Fruit fly (Drosophila melanogaster) whole organism, embryonic: ENCODE measurements around the gene CG31800.

ENCODE experiments used
- C15 ChIP-seq: fragments of 200-800 bp; sonication (Bioruptor generic); IDR thresholded peaks from 3 replicates; pipeline ENCODE4 v1.3.6; 2022; ENCODE audit warnings: missing biosample characterization, missing genetic modification characterization
- CG10366 ChIP-seq: fragments of 200-800 bp; sonication (Bioruptor generic); IDR thresholded peaks from 2 replicates; pipeline ENCODE4 v1.3.6; 2022; ENCODE audit warnings: missing biosample characterization, missing genetic modification characterization
- CG10462 ChIP-seq: fragments of 200-800 bp; sonication (Bioruptor generic); optimal IDR thresholded peaks from 2 replicates; lab custom pipeline; 2016; ENCODE audit warnings: missing biosample characterization, missing genetic modification characterization
- CG10959 ChIP-seq: fragments of 200-800 bp; sonication (Bioruptor generic); IDR thresholded peaks from 2 replicates; pipeline ENCODE4 v1.3.6; 2022; ENCODE audit warnings: missing biosample characterization, missing genetic modification characterization
- CG12299 ChIP-seq: fragments of 200-800 bp; sonication (Bioruptor generic); optimal IDR thresholded peaks from 2 replicates; lab custom pipeline; 2018; ENCODE audit warnings: missing biosample characterization, mild to moderate bottlenecking, missing genetic modification characterization
- CG13424 ChIP-seq: fragments of 200-800 bp; sonication (Bioruptor generic); optimal IDR thresholded peaks from 2 replicates; lab custom pipeline; 2019; ENCODE audit warnings: missing biosample characterization, mild to moderate bottlenecking, missing genetic modification characterization, moderate library complexity
- CG15073 ChIP-seq: fragments of 200-800 bp; sonication (Bioruptor generic); optimal IDR thresholded peaks from 2 replicates; lab custom pipeline; 2016; ENCODE audit warnings: missing biosample characterization, missing genetic modification characterization
- CG15479 ChIP-seq: fragments of 200-800 bp; sonication (Bioruptor generic); optimal IDR thresholded peaks from 3 replicates; lab custom pipeline; 2019; ENCODE audit warnings: missing biosample characterization, mild to moderate bottlenecking, missing genetic modification characterization, moderate library complexity
- CG1647 ChIP-seq: fragments of 200-800 bp; sonication (Bioruptor generic); optimal IDR thresholded peaks from 3 replicates; lab custom pipeline; 2016; ENCODE audit warnings: missing biosample characterization, missing genetic modification characterization
- CG16813 ChIP-seq: fragments of 200-800 bp; sonication (Bioruptor generic); IDR thresholded peaks from 3 replicates; pipeline ENCODE4 v1.3.6; 2022; ENCODE audit warnings: missing biosample characterization, missing genetic modification characterization; ENCODE audit not compliant: partially characterized antibody
- CG18011 ChIP-seq: fragments of 200-800 bp; sonication (Bioruptor generic); optimal IDR thresholded peaks from 2 replicates; lab custom pipeline; 2017; ENCODE audit warnings: missing biosample characterization, missing genetic modification characterization, mild to moderate bottlenecking, moderate library complexity, missing genotype
- CG18619 ChIP-seq: fragments of 200-800 bp; sonication (Bioruptor generic); optimal IDR thresholded peaks from 3 replicates; lab custom pipeline; 2017; ENCODE audit warnings: missing biosample characterization, mild to moderate bottlenecking, missing genetic modification characterization
- CG2202 ChIP-seq: fragments of 200-800 bp; sonication (Bioruptor generic); optimal IDR thresholded peaks from 2 replicates; lab custom pipeline; 2018; ENCODE audit warnings: missing biosample characterization, mild to moderate bottlenecking, missing genetic modification characterization
- CG7839 ChIP-seq: fragments of 200-800 bp; sonication (Bioruptor generic); optimal IDR thresholded peaks from 3 replicates; lab custom pipeline; 2018; ENCODE audit warnings: missing biosample characterization, mild to moderate bottlenecking, missing genetic modification characterization, moderate library complexity
- CG8478 ChIP-seq: fragments of >200 bp; optimal IDR thresholded peaks from 2 replicates; lab custom pipeline; 2018
- CG9215 ChIP-seq: fragments of 200-800 bp; sonication (Bioruptor generic); IDR thresholded peaks from 2 replicates; pipeline ENCODE4 v1.3.6; 2022; ENCODE audit warnings: missing biosample characterization, missing genetic modification characterization
- CG9932 ChIP-seq: fragments of 200-800 bp; sonication (Bioruptor generic); IDR thresholded peaks from 2 replicates; pipeline ENCODE4 v1.3.6; 2022; ENCODE audit warnings: missing biosample characterization, missing genetic modification characterization
- Dip3 ChIP-seq: fragments of 200-800 bp; sonication (Bioruptor generic); optimal IDR thresholded peaks from 3 replicates; lab custom pipeline; 2016; ENCODE audit warnings: missing biosample characterization, missing genetic modification characterization
- Dll ChIP-seq: fragments of 200-800 bp; sonication (Bioruptor generic); IDR thresholded peaks from 4 replicates; pipeline ENCODE4 v1.3.6; 2022; ENCODE audit warnings: missing biosample characterization, missing genetic modification characterization; ENCODE audit not compliant: partially characterized antibody
- Doc2 ChIP-seq: fragments of 200-800 bp; sonication (Bioruptor generic); IDR thresholded peaks from 2 replicates; pipeline ENCODE4 v1.3.6; 2022; ENCODE audit warnings: missing biosample characterization, missing genetic modification characterization
- Gsc ChIP-seq: fragments of 200-800 bp; sonication (Bioruptor generic); IDR thresholded peaks from 2 replicates; pipeline ENCODE4 v1.3.6; 2022; ENCODE audit warnings: missing biosample characterization, missing genetic modification characterization
- H15 ChIP-seq: fragments of 200-800 bp; sonication (Bioruptor generic); IDR thresholded peaks from 3 replicates; pipeline ENCODE4 v1.3.6; 2022; ENCODE audit warnings: missing biosample characterization, missing genetic modification characterization
- HLH3B ChIP-seq: fragments of 200-800 bp; sonication (Bioruptor generic); IDR thresholded peaks from 2 replicates; pipeline ENCODE4 v1.3.6; 2022; ENCODE audit warnings: missing biosample characterization, missing genetic modification characterization
- HLHmδ ChIP-seq: fragments of 200-800 bp; sonication (Bioruptor generic); optimal IDR thresholded peaks from 2 replicates; lab custom pipeline; 2018; ENCODE audit warnings: missing biosample characterization, mild to moderate bottlenecking, missing genetic modification characterization, moderate library complexity
- Nf-YC ChIP-seq: fragments of 200-800 bp; optimal IDR thresholded peaks from 3 replicates; lab custom pipeline; 2019; ENCODE audit warnings: missing biosample characterization, mild to moderate bottlenecking, missing genetic modification characterization, moderate library complexity
- Spps ChIP-seq: fragments of 200-800 bp; sonication (Bioruptor generic); optimal IDR thresholded peaks from 2 replicates; lab custom pipeline; 2018; ENCODE audit warnings: missing biosample characterization, mild to moderate bottlenecking, missing genetic modification characterization
- Taf1 ChIP-seq: fragments of 200-800 bp; sonication (Bioruptor generic); IDR thresholded peaks from 2 replicates; pipeline ENCODE4 v1.3.6; 2022; ENCODE audit warnings: missing biosample characterization, missing genetic modification characterization
- Xbp1 ChIP-seq: fragments of 200-800 bp; sonication (Bioruptor generic); optimal IDR thresholded peaks from 3 replicates; lab custom pipeline; 2016; ENCODE audit warnings: missing biosample characterization, mild to moderate bottlenecking, missing genetic modification characterization
- bbx ChIP-seq: fragments of 200-800 bp; sonication (Bioruptor generic); IDR thresholded peaks from 2 replicates; pipeline ENCODE4 v1.3.6; 2022; ENCODE audit warnings: missing biosample characterization, missing genetic modification characterization; ENCODE audit not compliant: partially characterized antibody
- bsh ChIP-seq, 2 experiments: fragments of 200-800 bp; sonication (Bioruptor generic); optimal IDR thresholded peaks; 2 replicates each; lab custom pipeline; 2017 to 2018; ENCODE audit warnings: mild to moderate bottlenecking in 2 of 2, missing biosample characterization in 2 of 2, missing genetic modification characterization in 2 of 2, moderate library complexity in 1 of 2
- btn ChIP-seq: fragments of 200-800 bp; sonication (Bioruptor generic); optimal IDR thresholded peaks from 2 replicates; lab custom pipeline; 2016; ENCODE audit warnings: missing biosample characterization, missing genetic modification characterization
- cato ChIP-seq: fragments of 200-800 bp; sonication (Bioruptor generic); optimal IDR thresholded peaks from 2 replicates; lab custom pipeline; 2016; ENCODE audit warnings: missing biosample characterization, missing genetic modification characterization, borderline replicate concordance
- cg ChIP-seq: fragments of 200-800 bp; sonication (Bioruptor generic); optimal IDR thresholded peaks from 3 replicates; lab custom pipeline; 2019; ENCODE audit warnings: missing biosample characterization, mild to moderate bottlenecking, missing genetic modification characterization, moderate library complexity
- dysf ChIP-seq: fragments of 200-800 bp; sonication (Bioruptor generic); IDR thresholded peaks from 3 replicates; pipeline ENCODE4 v1.3.6; 2022; ENCODE audit warnings: missing biosample characterization, missing genetic modification characterization
- ems ChIP-seq: fragments of 200-800 bp; sonication (Bioruptor generic); optimal IDR thresholded peaks from 3 replicates; lab custom pipeline; 2016; ENCODE audit warnings: missing biosample characterization, missing genetic modification characterization
- eyg ChIP-seq: fragments of 200-800 bp; sonication (Bioruptor generic); optimal IDR thresholded peaks from 3 replicates; lab custom pipeline; 2016; ENCODE audit warnings: missing biosample characterization, missing genetic modification characterization
- fd3F ChIP-seq: fragments of 200-800 bp; sonication (Bioruptor generic); optimal IDR thresholded peaks from 2 replicates; lab custom pipeline; 2018; ENCODE audit warnings: missing biosample characterization, mild to moderate bottlenecking, missing genetic modification characterization, moderate library complexity
- gcm ChIP-seq: fragments of 200-800 bp; sonication (Bioruptor generic); optimal IDR thresholded peaks from 2 replicates; lab custom pipeline; 2019; ENCODE audit warnings: missing biosample characterization, mild to moderate bottlenecking, missing genetic modification characterization, moderate library complexity
- gcm2 ChIP-seq: fragments of 200-800 bp; sonication (Bioruptor generic); optimal IDR thresholded peaks from 2 replicates; lab custom pipeline; 2016; ENCODE audit warnings: missing biosample characterization, missing genetic modification characterization
- ham ChIP-seq: fragments of 200-800 bp; sonication (Bioruptor generic); IDR thresholded peaks from 2 replicates; pipeline ENCODE4 v1.3.6; 2022; ENCODE audit warnings: missing biosample characterization, missing genetic modification characterization
- mld ChIP-seq: fragments of 200-800 bp; sonication (Bioruptor generic); IDR thresholded peaks from 3 replicates; pipeline ENCODE4 v1.3.6; 2022; ENCODE audit warnings: missing biosample characterization, missing genetic modification characterization; ENCODE audit not compliant: partially characterized antibody
- pan ChIP-seq, 4 experiments: fragments of >200 bp in 3 of 4; fragments of 200-800 bp in 1 of 4; sonication (Bioruptor generic) in 1 of 4; optimal IDR thresholded peaks in 3 of 4; IDR thresholded peaks in 1 of 4; 2 replicates each; pipeline versions ENCODE4 v1.3.6 to Lab custom; 2017 to 2022; ENCODE audit warnings: missing biosample characterization in 2 of 4, missing genetic modification characterization in 2 of 4, mixed read lengths in 1 of 4
- pb ChIP-seq: fragments of 200-800 bp; sonication (Bioruptor generic); optimal IDR thresholded peaks from 3 replicates; lab custom pipeline; 2016; ENCODE audit warnings: missing biosample characterization, missing genetic modification characterization
- pnt ChIP-seq: fragments of 200-800 bp; sonication (Bioruptor generic); optimal IDR thresholded peaks from 3 replicates; lab custom pipeline; 2016; ENCODE audit warnings: missing biosample characterization, missing genetic modification characterization
- run ChIP-seq: fragments of 200-800 bp; sonication (Bioruptor generic); optimal IDR thresholded peaks from 3 replicates; lab custom pipeline; 2018; ENCODE audit warnings: missing biosample characterization, mild to moderate bottlenecking, missing genetic modification characterization
- scrt ChIP-seq: fragments of 200-800 bp; sonication (Bioruptor generic); optimal IDR thresholded peaks from 2 replicates; lab custom pipeline; 2018; ENCODE audit warnings: missing biosample characterization, mild to moderate bottlenecking, missing genetic modification characterization, moderate library complexity
- tna ChIP-seq: fragments of 200-800 bp; sonication (Bioruptor generic); IDR thresholded peaks from 2 replicates; pipeline ENCODE4 v1.3.6; 2022; ENCODE audit warnings: missing biosample characterization, missing genetic modification characterization; ENCODE audit not compliant: partially characterized antibody
- vvl ChIP-seq: fragments of 200-800 bp; sonication (Bioruptor generic); IDR thresholded peaks from 2 replicates; pipeline ENCODE4 v1.3.6; 2022; ENCODE audit warnings: missing biosample characterization, missing genetic modification characterization
- wdn ChIP-seq: fragments of 200-800 bp; sonication (Bioruptor generic); IDR thresholded peaks from 2 replicates; pipeline ENCODE4 v1.3.6; 2022; ENCODE audit warnings: missing biosample characterization, missing genetic modification characterization
- wor ChIP-seq: fragments of 200-800 bp; sonication (Bioruptor generic); IDR thresholded peaks from 2 replicates; pipeline ENCODE4 v1.3.6; 2022; ENCODE audit warnings: missing biosample characterization, missing genetic modification characterization

Gene CG31800

dm6 chr2L:19009130-19009529 is 25.2 kb downstream of the CG31800 start, which contains the start of gene RpL30 (continued):
- TF ChIP-seq CG10462 (GFP tag; lab: Kevin White, UChicago) (peak; percentile 77), CG12299 (tag; lab: Kevin White, UChicago) (peak; percentile 92), run (peak; percentile 84), wor (GFP tag; lab: Robert Waterston, UW) (peak; percentile 43), bsh (GFP tag; optimal IDR thresholded peaks at IDR 0.05; lab: Kevin White, UChicago) (peak; percentile 81 to 82), HLHmδ (peak; percentile 99), CG18011 (GFP tag; lab: Kevin White, UChicago) (peak; percentile 83), HLH3B (GFP tag; lab: Robert Waterston, UW) (peak; percentile 80), CG9932 (GFP tag; lab: Robert Waterston, UW) (peak; percentile 86), pb (GFP tag; lab: Kevin White, UChicago) (peak; percentile 93), pan (optimal IDR thresholded peaks at IDR 0.05; lab: Kevin White, UChicago) (no peak), pan (GFP tag; optimal IDR thresholded peaks at IDR 0.05 in 1 of 2, IDR thresholded peaks at IDR 0.05 in 1 of 2) (peak in 1 of 2 experiments; percentile 85), Taf1 (GFP tag; lab: Robert Waterston, UW) (peak; percentile 37; the same call in 1 of the 2 replicates), Xbp1 (GFP tag; lab: Kevin White, UChicago) (peak; percentile 87), ham (GFP tag; lab: Robert Waterston, UW) (peak; percentile 83; the same call in 1 of the 2 replicates), Gsc (GFP tag; lab: Robert Waterston, UW) (no peak), btn (GFP tag; lab: Kevin White, UChicago) (peak; percentile 92), CG15073 (no peak), gcm2 (GFP tag; lab: Kevin White, UChicago) (peak; percentile 87), scrt (GFP tag; lab: Kevin White, UChicago) (peak; percentile 92), CG2202 (tag; lab: Kevin White, UChicago) (peak; percentile 91), CG9215 (GFP tag; lab: Robert Waterston, UW) (peak; percentile 60), wdn (GFP tag; lab: Robert Waterston, UW) (peak; percentile 85), Nf-YC (tag; lab: Kevin White, UChicago) (peak; percentile 73), ems (GFP tag; lab: Kevin White, UChicago) (peak; percentile 88), cato (GFP tag; lab: Kevin White, UChicago) (peak; percentile 9), Dip3 (GFP tag; lab: Kevin White, UChicago) (peak; percentile 78), eyg (peak; percentile 86), fd3F (GFP tag; lab: Kevin White, UChicago) (peak; percentile 73), CG7839 (peak; percentile 85), cg (no peak), CG15479 (GFP tag; lab: Kevin White, UChicago) (peak; percentile 23), bbx (GFP tag; lab: Robert Waterston, UW) (peak; percentile 63), mld (GFP tag; lab: Robert Waterston, UW) (no peak), CG16813 (GFP tag; lab: Robert Waterston, UW) (peak; percentile 54; the same call in 2 of the 3 replicates), CG10959 (GFP tag; lab: Robert Waterston, UW) (peak; percentile 75), CG8478 (lab: Kevin White, UChicago) (peak; percentile 65), Spps (peak; percentile 80), dysf (GFP tag; lab: Robert Waterston, UW) (peak; percentile 84), Dll (GFP tag; lab: Robert Waterston, UW) (peak; percentile 74; the same call in 3 of the 4 replicates), gcm (GFP tag; lab: Kevin White, UChicago) (peak; percentile 87), tna (GFP tag; lab: Robert Waterston, UW) (no peak), CG18619 (peak; percentile 92), CG1647 (GFP tag; lab: Kevin White, UChicago) (peak; percentile 84), pnt (GFP tag; lab: Kevin White, UChicago) (peak; percentile 36), CG10366 (GFP tag; lab: Robert Waterston, UW) (peak; percentile 75), Doc2 (GFP tag; lab: Robert Waterston, UW) (0 out of 2 replicates have a peak, but pooled peaks have one; percentile 33), vvl (GFP tag; lab: Robert Waterston, UW) (peak; percentile 97), C15 (GFP tag; lab: Robert Waterston, UW) (peak; percentile 85; the same call in 2 of the 3 replicates), CG13424 (peak; percentile 70), H15 (peak; percentile 87)
